Worm (Caenorhabditis elegans) whole organism, L4 larva: Measurements from ENCODE around the gene gtf-2E2.

ENCODE experiments used
- D1046.2 ChIP-seq: fragments of 200-800 bp; sonication (Bioruptor generic); IDR thresholded peaks from 2 replicates; pipeline ENCODE4 v1.3.6; 2022; ENCODE audit warnings: missing genetic modification characterization, missing compliant biosample characterization
- F26F4.8 ChIP-seq: fragments of 200-800 bp; sonication (Bioruptor generic); conservative IDR thresholded peaks from 2 replicates; pipeline ENCODE4 v1.3.6; 2022; ENCODE audit warnings: missing genetic modification characterization, missing compliant biosample characterization
- F44E2.7 ChIP-seq: fragments of 200-800 bp; sonication (Bioruptor generic); IDR thresholded peaks from 2 replicates; pipeline ENCODE4 v2.1.2; 2022; ENCODE audit warnings: missing genetic modification characterization, missing compliant biosample characterization
- F49E8.2 ChIP-seq: sonication (generic microtip); optimal IDR thresholded peaks from 2 replicates; lab custom pipeline; 2016; ENCODE audit warnings: missing compliant biosample characterization, mild to moderate bottlenecking, missing genetic modification characterization, borderline replicate concordance
- T20F7.1 ChIP-seq: fragments of 200-800 bp; sonication (Bioruptor generic); optimal IDR thresholded peaks from 2 replicates; lab custom pipeline; 2018; ENCODE audit warnings: mild to moderate bottlenecking, missing genetic modification characterization, missing compliant biosample characterization
- T26A8.4 ChIP-seq: fragments of 200-800 bp; sonication (Bioruptor generic); IDR thresholded peaks from 2 replicates; pipeline ENCODE4 v1.3.6; 2022; ENCODE audit warnings: missing genetic modification characterization, missing compliant biosample characterization
- Y5F2A.4 ChIP-seq: fragments of 200-800 bp; sonication (Bioruptor generic); optimal IDR thresholded peaks from 2 replicates; lab custom pipeline; 2018; ENCODE audit warnings: mild to moderate bottlenecking, missing genetic modification characterization, missing compliant biosample characterization
- Y75B8A.6 ChIP-seq: fragments of 200-800 bp; sonication (Bioruptor generic); IDR thresholded peaks from 2 replicates; pipeline ENCODE4 v1.3.6; 2022; ENCODE audit warnings: missing genetic modification reagents, missing genetic modification characterization, missing compliant biosample characterization
- ZK546.5 ChIP-seq, 2 experiments: sonication (generic microtip); optimal IDR thresholded peaks; 2 replicates each; lab custom pipeline; 2017; ENCODE audit warnings: missing biosample characterization in 2 of 2, missing genetic modification characterization in 2 of 2
- aha-1 ChIP-seq: fragments of 150-350 bp; peaks from one replicate; lab custom pipeline; 2014; ENCODE audit warnings: missing biosample characterization, missing genetic modification characterization
- attf-4 ChIP-seq: sonication (generic microtip); optimal IDR thresholded peaks from 3 replicates; lab custom pipeline; 2017; ENCODE audit warnings: missing biosample characterization, missing genetic modification characterization
- ceh-32 ChIP-seq: sonication (generic microtip); optimal IDR thresholded peaks from 2 replicates; lab custom pipeline; 2016; ENCODE audit warnings: mild to moderate bottlenecking, missing genetic modification characterization, missing compliant biosample characterization; ENCODE audit not compliant: poor library complexity
- ceh-44 ChIP-seq: fragments of 200-800 bp; sonication (Bioruptor generic); IDR thresholded peaks from 2 replicates; pipeline ENCODE4 v1.3.6; 2022; ENCODE audit warnings: missing genetic modification reagents, missing genetic modification characterization, missing compliant biosample characterization
- ceh-62 ChIP-seq: sonication (generic microtip); optimal IDR thresholded peaks from 2 replicates; lab custom pipeline; 2017; ENCODE audit warnings: missing biosample characterization, missing genetic modification characterization
- ces-1 ChIP-seq: fragments of 150-350 bp; sonication (generic microtip); optimal IDR thresholded peaks from 4 replicates; lab custom pipeline; 2014; ENCODE audit warnings: missing biosample characterization, missing genetic modification reagents, missing genetic modification characterization
- cey-2 ChIP-seq: sonication (generic microtip); optimal IDR thresholded peaks from 3 replicates; lab custom pipeline; 2017; ENCODE audit warnings: missing genetic modification characterization, mild to moderate bottlenecking, missing compliant biosample characterization, antibody characterized with exemption, borderline replicate concordance; ENCODE audit not compliant: insufficient read depth
- ctbp-1 ChIP-seq: fragments of 200-800 bp; sonication (Bioruptor generic); IDR thresholded peaks from 2 replicates; pipeline ENCODE4 v1.3.6; 2022; ENCODE audit warnings: missing genetic modification reagents, missing genetic modification characterization, missing compliant biosample characterization
- daf-12 ChIP-seq: fragments of 150-350 bp; optimal IDR thresholded peaks from 2 replicates; lab custom pipeline; 2014; ENCODE audit warnings: missing biosample characterization, missing genetic modification reagents, missing genetic modification characterization
- daf-19 ChIP-seq: fragments of 200-800 bp; sonication (Bioruptor generic); conservative IDR thresholded peaks from 2 replicates; pipeline ENCODE4 v1.3.6; 2022; ENCODE audit warnings: missing genetic modification characterization, missing compliant biosample characterization
- daf-8 ChIP-seq: fragments of 200-800 bp; sonication (Bioruptor generic); IDR thresholded peaks from 2 replicates; pipeline ENCODE4 v1.3.6; 2022; ENCODE audit warnings: missing genetic modification characterization, missing compliant biosample characterization
- duxl-1 ChIP-seq: sonication (generic microtip); optimal IDR thresholded peaks from 2 replicates; lab custom pipeline; 2016; ENCODE audit warnings: mild to moderate bottlenecking, missing genetic modification characterization, moderate library complexity, missing compliant biosample characterization; ENCODE audit not compliant: poor library complexity
- gei-8 ChIP-seq: fragments of 200-800 bp; sonication (Bioruptor generic); optimal IDR thresholded peaks from 2 replicates; lab custom pipeline; 2018; ENCODE audit warnings: mild to moderate bottlenecking, missing genetic modification characterization, missing compliant biosample characterization
- hif-1 ChIP-seq, 2 experiments: sonication (generic microtip); optimal IDR thresholded peaks; 2 replicates each; lab custom pipeline; 2016 to 2017; ENCODE audit warnings: missing compliant biosample characterization in 2 of 2, missing genetic modification characterization in 2 of 2, missing genetic modification reagents in 2 of 2, missing genotype in 2 of 2, mild to moderate bottlenecking in 1 of 2
- hlh-30 ChIP-seq: sonication (generic microtip); optimal IDR thresholded peaks from 2 replicates; lab custom pipeline; 2017; ENCODE audit warnings: antibody characterized with exemption, mild to moderate bottlenecking, missing genetic modification characterization, missing compliant biosample characterization; ENCODE audit not compliant: insufficient read depth
- hmg-1.1 ChIP-seq: fragments of 200-800 bp; sonication (Bioruptor generic); IDR thresholded peaks from 2 replicates; pipeline ENCODE4 v1.3.6; 2022; ENCODE audit warnings: missing genetic modification reagents, missing genetic modification characterization, missing compliant biosample characterization
- lim-7 ChIP-seq: fragments of 200-800 bp; sonication (Bioruptor generic); IDR thresholded peaks from 2 replicates; pipeline ENCODE4 v1.3.6; 2022; ENCODE audit warnings: missing genetic modification characterization, missing compliant biosample characterization
- lin-1 ChIP-seq: fragments of 200-800 bp; sonication (Bioruptor generic); IDR thresholded peaks from 2 replicates; pipeline ENCODE4 v1.3.6; 2022; ENCODE audit warnings: missing genetic modification reagents, missing genetic modification characterization, missing compliant biosample characterization
- lin-15B ChIP-seq: fragments of 150-350 bp; sonication (generic microtip); optimal IDR thresholded peaks from 3 replicates; lab custom pipeline; 2014; ENCODE audit warnings: missing biosample characterization, missing genetic modification characterization
- lin-39 ChIP-seq: fragments of 150-350 bp; optimal IDR thresholded peaks from 2 replicates; lab custom pipeline; 2014; ENCODE audit warnings: missing biosample characterization, missing genetic modification reagents, missing genetic modification characterization
- mdt-29 ChIP-seq: fragments of 200-800 bp; sonication (Bioruptor generic); IDR thresholded peaks from 2 replicates; pipeline ENCODE4 v1.3.6; 2022; ENCODE audit warnings: missing genetic modification reagents, missing genetic modification characterization, missing compliant biosample characterization
- mep-1 ChIP-seq: fragments of 150-350 bp; sonication (generic microtip); optimal IDR thresholded peaks from 3 replicates; lab custom pipeline; 2014; ENCODE audit warnings: missing biosample characterization, missing genetic modification characterization
- mes-2 ChIP-seq: sonication (generic microtip); optimal IDR thresholded peaks from 2 replicates; lab custom pipeline; 2016; ENCODE audit warnings: missing genotype, mild to moderate bottlenecking, missing genetic modification characterization, missing compliant biosample characterization; ENCODE audit not compliant: poor library complexity, severe bottlenecking
- mxl-2 ChIP-seq: fragments of 200-800 bp; sonication (Bioruptor generic); conservative IDR thresholded peaks from 2 replicates; pipeline ENCODE4 v1.3.6; 2022; ENCODE audit warnings: missing genetic modification reagents, missing genetic modification characterization, missing compliant biosample characterization
- nhr-10 ChIP-seq: fragments of 150-350 bp; optimal IDR thresholded peaks from 2 replicates; lab custom pipeline; 2014; ENCODE audit warnings: missing biosample characterization, missing genetic modification characterization
- nhr-25 ChIP-seq: sonication (generic microtip); optimal IDR thresholded peaks from 2 replicates; lab custom pipeline; 2017; ENCODE audit warnings: missing genetic modification characterization, mild to moderate bottlenecking, missing compliant biosample characterization, antibody characterized with exemption, moderate library complexity, borderline replicate concordance; ENCODE audit not compliant: insufficient read depth
- nhr-41 ChIP-seq: fragments of 200-800 bp; sonication (Bioruptor generic); IDR thresholded peaks from 2 replicates; pipeline ENCODE4 v1.3.6; 2022; ENCODE audit warnings: missing genetic modification reagents, missing genetic modification characterization, missing compliant biosample characterization
- nhr-6 ChIP-seq: fragments of 150-350 bp; optimal IDR thresholded peaks from 2 replicates; lab custom pipeline; 2014; ENCODE audit warnings: missing biosample characterization, missing genetic modification characterization
- pqm-1 ChIP-seq: sonication (generic microtip); optimal IDR thresholded peaks from 2 replicates; lab custom pipeline; 2017; ENCODE audit warnings: missing biosample characterization, missing genetic modification characterization
- skn-1 ChIP-seq: fragments of 150-350 bp; optimal IDR thresholded peaks from 2 replicates; lab custom pipeline; 2014; ENCODE audit warnings: missing biosample characterization, missing genetic modification characterization
- snpc-4 ChIP-seq: fragments of 150-350 bp; optimal IDR thresholded peaks from 2 replicates; lab custom pipeline; 2014; ENCODE audit warnings: missing biosample characterization, missing genetic modification characterization
- spr-1 ChIP-seq: sonication (generic microtip); optimal IDR thresholded peaks from 2 replicates; lab custom pipeline; 2016; ENCODE audit warnings: mild to moderate bottlenecking, missing genetic modification characterization, missing compliant biosample characterization
- tag-97 ChIP-seq: fragments of 200-800 bp; sonication (Bioruptor generic); IDR thresholded peaks from 2 replicates; pipeline ENCODE4 v1.3.6; 2022; ENCODE audit warnings: missing genetic modification characterization, missing compliant biosample characterization
- tra-1 ChIP-seq: fragments of 200-800 bp; sonication (Bioruptor generic); IDR thresholded peaks from 2 replicates; pipeline ENCODE4 v1.3.6; 2022; ENCODE audit warnings: missing genetic modification reagents, missing genetic modification characterization, missing compliant biosample characterization
- unc-130 ChIP-seq: sonication (generic microtip); optimal IDR thresholded peaks from 2 replicates; lab custom pipeline; 2016; ENCODE audit warnings: missing genetic modification reagents, missing genetic modification characterization, missing compliant biosample characterization
- unc-39 ChIP-seq: sonication (generic microtip); optimal IDR thresholded peaks from 2 replicates; lab custom pipeline; 2017; ENCODE audit warnings: missing biosample characterization, missing genetic modification characterization
- unc-62 ChIP-seq, 3 experiments: fragments of 150-350 bp in 1 of 3; sonication (generic microtip); optimal IDR thresholded peaks in 2 of 3; peaks in 1 of 3; 1 replicate in 1 of 3; 2 replicates in 2 of 3; lab custom pipeline; 2014 to 2017; ENCODE audit warnings: missing biosample characterization in 3 of 3, missing genetic modification characterization in 3 of 3, missing genetic modification reagents in 3 of 3, missing genotype in 1 of 3
- vab-7 ChIP-seq: fragments of 200-800 bp; sonication (Bioruptor generic); IDR thresholded peaks from 2 replicates; pipeline ENCODE4 v1.3.6; 2022; ENCODE audit warnings: missing genetic modification reagents, missing genetic modification characterization, missing compliant biosample characterization
- zfp-3 ChIP-seq: fragments of 200-800 bp; sonication (Bioruptor generic); conservative IDR thresholded peaks from 2 replicates; pipeline ENCODE4 v1.3.6; 2022; ENCODE audit warnings: missing genetic modification reagents, missing genetic modification characterization, missing compliant biosample characterization
- zip-11 ChIP-seq: fragments of 200-800 bp; sonication (Bioruptor generic); IDR thresholded peaks from 2 replicates; pipeline ENCODE4 v1.3.6; 2022; ENCODE audit warnings: missing genetic modification characterization, missing compliant biosample characterization

The gtf-2E2 gene

DNA sequence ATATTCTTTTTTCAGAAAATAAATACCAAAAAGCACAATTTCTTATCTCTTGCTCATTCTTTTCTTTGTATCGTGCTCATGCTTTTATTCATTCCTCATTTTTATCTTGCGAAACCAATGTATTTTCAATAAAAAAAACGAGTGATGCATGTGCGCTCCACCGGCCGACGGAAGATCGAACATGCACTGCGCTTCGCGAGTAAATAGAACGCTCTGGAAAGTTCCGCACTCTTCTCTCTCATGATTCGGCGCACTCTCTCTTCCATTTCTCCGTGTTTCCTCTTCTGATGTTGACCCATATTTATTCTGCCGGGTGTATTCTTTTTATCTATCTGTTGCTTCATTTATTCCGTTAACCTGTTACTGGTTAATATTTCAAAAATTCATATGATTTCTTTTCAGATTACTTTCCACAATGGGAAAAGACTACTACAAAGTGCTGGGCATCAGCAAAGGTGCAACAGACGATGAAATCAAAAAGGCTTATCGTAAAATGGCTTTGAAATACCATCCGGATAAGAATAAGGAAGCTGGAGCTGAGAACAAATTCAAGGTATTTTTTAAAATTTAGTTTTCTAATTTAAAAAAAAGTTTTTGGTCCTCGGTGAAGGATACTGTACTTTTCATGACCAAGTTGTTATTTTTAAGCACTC lies 3.1 kb upstream of the gtf-2E2 start, which contains the start of gene dnj-13 (continued):
- TF ChIP-seq F44E2.7 (GFP tag; lab: Robert Waterston, UW) (no peak), vab-7 (GFP tag; lab: Robert Waterston, UW) (peak; percentile 85), ZK546.5 (tag; optimal IDR thresholded peaks at IDR 0.05; lab: Kevin White, UChicago) (no peak), T20F7.1 (GFP tag; lab: Kevin White, UChicago) (peak; percentile 89), T26A8.4 (peak; percentile 97), attf-4 (tag; lab: Kevin White, UChicago) (no peak), lim-7 (GFP tag; lab: Robert Waterston, UW) (peak; percentile 66), mdt-29 (peak; percentile 100), gei-8 (GFP tag; lab: Kevin White, UChicago) (peak; percentile 94), ceh-44 (GFP tag; lab: Robert Waterston, UW) (peak; percentile 92), mep-1 (tag; lab: Kevin White, UChicago) (peak; percentile 96), nhr-6 (tag; lab: Kevin White, UChicago) (peak; percentile 80), hlh-30 (tag; lab: Kevin White, UChicago) (peak; percentile 96), hif-1 (tag; optimal IDR thresholded peaks at IDR 0.05; lab: Kevin White, UChicago) (peak; percentile 77 to 92), ctbp-1 (GFP tag; lab: Robert Waterston, UW) (peak; percentile 95), zfp-3 (GFP tag; lab: Robert Waterston, UW) (peak; percentile 98), skn-1 (tag; lab: Kevin White, UChicago) (no peak), F49E8.2 (tag; lab: Kevin White, UChicago) (peak; percentile 94), aha-1 (tag; lab: Kevin White, UChicago) (peak; percentile 88), nhr-41 (GFP tag; lab: Robert Waterston, UW) (peak; percentile 94), lin-1 (GFP tag; lab: Robert Waterston, UW) (peak; percentile 98), duxl-1 (peak; percentile 95), tag-97 (GFP tag; lab: Robert Waterston, UW) (peak; percentile 87; the same call in 1 of the 2 replicates), lin-15B (tag; lab: Kevin White, UChicago) (no peak), tra-1 (GFP tag; lab: Robert Waterston, UW) (peak; percentile 96), cey-2 (tag; lab: Kevin White, UChicago) (no peak), zip-11 (GFP tag; lab: Robert Waterston, UW) (0 out of 2 replicates have a peak, but pooled peaks have one; percentile 20), daf-12 (tag; lab: Kevin White, UChicago) (no peak), unc-62 (GFP tag; optimal IDR thresholded peaks at IDR 0.05 in 1 of 2; lab: Kevin White, UChicago) (peak in 1 of 2 experiments; percentile 84), unc-62 (tag; optimal IDR thresholded peaks at IDR 0.05; lab: Kevin White, UChicago) (no peak), spr-1 (tag; lab: Kevin White, UChicago) (peak; percentile 95), mxl-2 (GFP tag; lab: Robert Waterston, UW) (peak; percentile 55; the same call in 1 of the 2 replicates), lin-39 (tag; lab: Kevin White, UChicago) (no peak), unc-39 (tag; lab: Kevin White, UChicago) (no peak), nhr-10 (peak; percentile 63), hmg-1.1 (GFP tag; lab: Robert Waterston, UW) (peak; percentile 97), ceh-32 (peak; percentile 28), ces-1 (GFP tag; lab: Kevin White, UChicago) (no peak), Y5F2A.4 (GFP tag; lab: Kevin White, UChicago) (peak; percentile 89), pqm-1 (tag; lab: Kevin White, UChicago) (no peak), F26F4.8 (no peak), snpc-4 (tag; lab: Kevin White, UChicago) (no peak), unc-130 (peak; percentile 61), Y75B8A.6 (GFP tag; lab: Robert Waterston, UW) (peak; percentile 90; the same call in 1 of the 2 replicates), daf-19 (no peak), nhr-25 (peak; percentile 68), D1046.2 (peak; percentile 88), daf-8 (no peak), mes-2 (tag; lab: Kevin White, UChicago) (peak; percentile 94), ceh-62 (tag; lab: Kevin White, UChicago) (no peak)
